Fruit fly (Drosophila melanogaster): ENCODE measurements around the gene Pdp1.

The Pdp1 gene

dm6 chr3L:7773529-7773928 is 93.6 kb downstream of the Pdp1 start:
- TF ChIP-seq ey (GFP tag; optimal IDR thresholded peaks at IDR 0.05), result no peak
- no peak for TF ChIP-seq jim (GFP tag; optimal IDR thresholded peaks at IDR 0.05)
- TF ChIP-seq usp (GFP tag; optimal IDR thresholded peaks at IDR 0.05), result no peak
- TF ChIP-seq Rel (GFP tag; optimal IDR thresholded peaks at IDR 0.05), result no peak
- no peak for TF ChIP-seq Rel (tag; optimal IDR thresholded peaks at IDR 0.05)
- no peak for TF ChIP-seq fru (GFP tag; optimal IDR thresholded peaks at IDR 0.05)

dm6 chr3L:7772160-7772798 is 94.9 kb downstream of the Pdp1 start:
- TF ChIP-seq Hnf4 (GFP tag; optimal IDR thresholded peaks at IDR 0.05) (no peak), Myc (optimal IDR thresholded peaks at IDR 0.05) (no peak), jim (GFP tag; optimal IDR thresholded peaks at IDR 0.05) (no peak), Sp1 (GFP tag; optimal IDR thresholded peaks at IDR 0.05) (no peak), dsf (GFP tag; optimal IDR thresholded peaks at IDR 0.05; ENCODE audit: borderline replicate concordance) (no peak), GATAd (GFP tag; optimal IDR thresholded peaks at IDR 0.05) (no peak)

DNA sequence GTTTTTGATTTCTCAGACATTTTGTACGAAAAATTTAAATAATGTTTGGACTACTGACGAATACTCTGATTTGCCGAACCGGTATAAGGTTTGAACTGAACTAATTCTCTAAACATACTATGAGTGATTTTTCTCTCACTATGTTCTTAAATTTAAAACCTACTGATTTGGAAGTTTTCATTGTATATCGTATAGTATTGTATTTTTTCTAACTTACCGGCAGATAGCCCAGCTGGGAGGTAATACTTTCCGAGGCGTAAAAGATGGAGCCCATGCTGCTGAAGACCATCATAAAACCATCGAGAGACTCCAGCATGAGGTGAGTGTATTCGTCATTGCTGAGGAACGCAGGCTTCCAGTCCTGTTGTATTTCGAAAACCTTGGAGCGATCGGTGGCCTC is 98.9 kb downstream of the Pdp1 start, which contains the start of gene CG32371:
CG32371 (minus strand) TSS at position 101 of the 400 bp plus-strand sequence.
- TF ChIP-seq psq (GFP tag; optimal IDR thresholded peaks at IDR 0.05) (no peak), rgr (GFP tag; optimal IDR thresholded peaks at IDR 0.05) (no peak)

All from whole organism, wandering third instar larva.